Worm (Caenorhabditis elegans): Measurements from ENCODE around the gene ddi-1.

ddi-1 gene

ce11 chrIV:6506424-6506823, 16.2 kb upstream of the ddi-1 start, which contains the start of gene pqn-89:
TSS of gene pqn-89 (plus strand) at chrIV:6506724.
- TF ChIP-seq alr-1 (tag; optimal IDR thresholded peaks at IDR 0.05) (no peak), aly-2 (tag; optimal IDR thresholded peaks at IDR 0.05) (no peak), unc-39 (tag; optimal IDR thresholded peaks at IDR 0.05) (no peak), sma-9 (GFP tag; optimal IDR thresholded peaks at IDR 0.05) (no peak), sma-9 (tag; optimal IDR thresholded peaks at IDR 0.05) (no peak), blmp-1 (tag; optimal IDR thresholded peaks at IDR 0.05; ENCODE audit: insufficient read depth) (no peak), R02D3.7 (tag; optimal IDR thresholded peaks at IDR 0.05) (no peak), mab-5 (tag; optimal IDR thresholded peaks at IDR 0.05) (no peak), ceh-82 (tag; optimal IDR thresholded peaks at IDR 0.05) (no peak), ztf-11 (tag; optimal IDR thresholded peaks at IDR 0.05) (no peak), unc-62 (GFP tag; optimal IDR thresholded peaks at IDR 0.05) (no peak), mdl-1 (tag; optimal IDR thresholded peaks at IDR 0.05) (no peak), elt-3 (tag; optimal IDR thresholded peaks at IDR 0.05) (no peak), lin-11 (tag; optimal IDR thresholded peaks at IDR 0.05) (no peak), gmeb-1 (tag; optimal IDR thresholded peaks at IDR 0.05) (no peak)

ce11 chrIV:6511767-6512166, 10.9 kb upstream of the ddi-1 start:
- TF ChIP-seq lin-13 (GFP tag; optimal IDR thresholded peaks at IDR 0.05) (no peak), mdl-1 (tag; optimal IDR thresholded peaks at IDR 0.05) (no peak), zag-1 (tag; optimal IDR thresholded peaks at IDR 0.05) (no peak), peb-1 (tag; optimal IDR thresholded peaks at IDR 0.05) (no peak), C34F6.9 (tag; optimal IDR thresholded peaks at IDR 0.05) (no peak), sma-9 (GFP tag; optimal IDR thresholded peaks at IDR 0.05) (no peak), sma-9 (tag; optimal IDR thresholded peaks at IDR 0.05) (no peak), unc-39 (tag; optimal IDR thresholded peaks at IDR 0.05) (no peak), nhr-6 (tag; optimal IDR thresholded peaks at IDR 0.05) (no peak), sma-3 (GFP tag; optimal IDR thresholded peaks at IDR 0.05) (no peak), skn-1 (tag; optimal IDR thresholded peaks at IDR 0.05) (no peak), sem-4 (tag; optimal IDR thresholded peaks at IDR 0.05) (no peak), snpc-4 (tag; optimal IDR thresholded peaks at IDR 0.05) (no peak), ztf-4 (tag; optimal IDR thresholded peaks at IDR 0.05) (no peak), ceh-82 (tag; optimal IDR thresholded peaks at IDR 0.05) (no peak), lsy-2 (tag; optimal IDR thresholded peaks at IDR 0.05) (no peak), unc-62 (GFP tag; optimal IDR thresholded peaks at IDR 0.05) (no peak), ceh-16 (tag; optimal IDR thresholded peaks at IDR 0.05) (no peak), ztf-1 (GFP tag; conservative IDR thresholded peaks at IDR 0.05) (no peak), nhr-23 (tag; optimal IDR thresholded peaks at IDR 0.05) (no peak)

ce11 chrIV:6514700-6515099, 8.0 kb upstream of the ddi-1 start:
- TF ChIP-seq elt-3 (tag; optimal IDR thresholded peaks at IDR 0.05), result no peak
- no peak for TF ChIP-seq nhr-23 (tag; optimal IDR thresholded peaks at IDR 0.05)
- TF ChIP-seq ztf-11 (tag; optimal IDR thresholded peaks at IDR 0.05), result no peak
- TF ChIP-seq dmd-4 (tag; optimal IDR thresholded peaks at IDR 0.05), result no peak
- no peak for TF ChIP-seq ceh-82 (tag; optimal IDR thresholded peaks at IDR 0.05)
- no peak for TF ChIP-seq nhr-77 (tag; optimal IDR thresholded peaks at IDR 0.05)
- no peak for TF ChIP-seq egl-27 (tag; optimal IDR thresholded peaks at IDR 0.05)
- TF ChIP-seq unc-62 (GFP tag; optimal IDR thresholded peaks at IDR 0.05), result no peak
- no peak for TF ChIP-seq nhr-11 (tag; optimal IDR thresholded peaks at IDR 0.05)
- TF ChIP-seq crh-2 (tag; optimal IDR thresholded peaks at IDR 0.05), result peak; percentile 40
- no peak for TF ChIP-seq blmp-1 (tag; optimal IDR thresholded peaks at IDR 0.05; ENCODE audit: insufficient read depth)
- TF ChIP-seq zag-1 (tag; optimal IDR thresholded peaks at IDR 0.05), result peak; percentile 27
- TF ChIP-seq C34F6.9 (tag; optimal IDR thresholded peaks at IDR 0.05), result peak; percentile 49
- TF ChIP-seq nhr-21 (tag; optimal IDR thresholded peaks at IDR 0.05), result peak; percentile 78
- peak; percentile 33 for TF ChIP-seq ztf-4 (tag; optimal IDR thresholded peaks at IDR 0.05)
- no peak for TF ChIP-seq ZK546.5 (tag; optimal IDR thresholded peaks at IDR 0.05)
- no peak for TF ChIP-seq sem-4 (tag; optimal IDR thresholded peaks at IDR 0.05)
- peak; percentile 56 for TF ChIP-seq unc-55 (GFP tag; optimal IDR thresholded peaks at IDR 0.05)
- no peak for TF ChIP-seq unc-39 (tag; optimal IDR thresholded peaks at IDR 0.05)
- no peak for TF ChIP-seq alr-1 (tag; optimal IDR thresholded peaks at IDR 0.05)
- TF ChIP-seq lsy-2 (tag; optimal IDR thresholded peaks at IDR 0.05), result peak in 1 of 2 experiments; percentile 67
- no peak for TF ChIP-seq ceh-16 (tag; optimal IDR thresholded peaks at IDR 0.05)
- TF ChIP-seq mab-5 (tag; optimal IDR thresholded peaks at IDR 0.05), result no peak
- TF ChIP-seq aly-2 (tag; optimal IDR thresholded peaks at IDR 0.05), result no peak
- peak; percentile 41 for TF ChIP-seq sma-9 (GFP tag; optimal IDR thresholded peaks at IDR 0.05)
- TF ChIP-seq sma-9 (tag; optimal IDR thresholded peaks at IDR 0.05), result no peak
- no peak for TF ChIP-seq nhr-25 (tag; optimal IDR thresholded peaks at IDR 0.05)
- no peak for TF ChIP-seq R02D3.7 (tag; optimal IDR thresholded peaks at IDR 0.05)
- no peak for TF ChIP-seq lin-39 (tag; optimal IDR thresholded peaks at IDR 0.05)
- TF ChIP-seq lin-13 (GFP tag; optimal IDR thresholded peaks at IDR 0.05), result peak; percentile 25
- peak; percentile 10 for TF ChIP-seq F13H6.1 (tag; optimal IDR thresholded peaks at IDR 0.05)
- no peak for TF ChIP-seq nhr-237 (tag; optimal IDR thresholded peaks at IDR 0.05)
- no peak for TF ChIP-seq snpc-4 (tag; optimal IDR thresholded peaks at IDR 0.05)
- TF ChIP-seq nhr-129 (tag; optimal IDR thresholded peaks at IDR 0.05), result no peak
- TF ChIP-seq mdl-1 (tag; optimal IDR thresholded peaks at IDR 0.05), result no peak
- no peak for TF ChIP-seq ztf-1 (GFP tag; conservative IDR thresholded peaks at IDR 0.05)
- no peak for TF ChIP-seq nhr-12 (tag; optimal IDR thresholded peaks at IDR 0.05)
- TF ChIP-seq mbf-1 (tag; optimal IDR thresholded peaks at IDR 0.05), result no peak
- peak; percentile 1 for TF ChIP-seq Y55F3AM.14 (GFP tag; optimal IDR thresholded peaks at IDR 0.05)
- no peak for TF ChIP-seq ama-1 (optimal IDR thresholded peaks at IDR 0.05)
- no peak for TF ChIP-seq gmeb-1 (tag; optimal IDR thresholded peaks at IDR 0.05)
- TF ChIP-seq nhr-6 (tag; optimal IDR thresholded peaks at IDR 0.05), result peak; percentile 48
- no peak for TF ChIP-seq fos-1 (tag; optimal IDR thresholded peaks at IDR 0.05)
- TF ChIP-seq peb-1 (tag; optimal IDR thresholded peaks at IDR 0.05), result no peak
